Fruit fly (Drosophila melanogaster): Measurements from ENCODE around the gene CG17350.

Gene CG17350

DNA sequence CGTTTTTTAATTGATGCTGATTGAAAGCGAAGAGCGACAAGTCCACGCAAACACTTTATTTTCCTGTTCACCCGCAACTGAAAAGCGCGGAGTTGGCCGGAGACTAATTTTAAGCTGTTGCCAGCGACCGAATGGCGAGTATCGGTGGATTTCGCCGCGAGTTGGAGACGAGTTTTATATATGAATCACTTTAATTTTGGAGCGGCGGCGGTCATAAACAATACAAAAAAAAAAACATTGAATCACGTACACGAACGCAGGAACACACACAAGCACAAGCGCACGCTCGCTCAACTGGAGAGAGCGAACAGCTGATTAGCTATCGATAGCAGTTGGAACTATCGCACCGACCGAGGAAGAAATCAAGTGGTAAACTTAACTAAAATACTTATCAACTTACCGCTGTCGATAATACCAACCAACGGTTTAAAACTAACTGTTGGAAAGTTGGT lies 45.6 kb downstream of the CG17350 start, which contains the start of gene Pax (continued):
- TF ChIP-seq CG1603 (tag; optimal IDR thresholded peaks at IDR 0.05) (peak; percentile 67), ash1 (GFP tag; optimal IDR thresholded peaks at IDR 0.05) (no peak), psq (GFP tag; optimal IDR thresholded peaks at IDR 0.05) (no peak), pita (GFP tag; optimal IDR thresholded peaks at IDR 0.05) (peak; percentile 29), ase (GFP tag; IDR thresholded peaks at IDR 0.05) (no peak), dmrt11E (tag; optimal IDR thresholded peaks at IDR 0.05) (no peak), ranshi (GFP tag; IDR thresholded peaks at IDR 0.05) (no peak; the same call in 1 of the 2 replicates), disco-r (GFP tag; optimal IDR thresholded peaks at IDR 0.05) (no peak), sc (optimal IDR thresholded peaks at IDR 0.05) (no peak), sc (GFP tag; optimal IDR thresholded peaks at IDR 0.05) (no peak), CG15696 (tag; optimal IDR thresholded peaks at IDR 0.05) (no peak), CG15011 (GFP tag; optimal IDR thresholded peaks at IDR 0.05) (no peak), NFAT (GFP tag; IDR thresholded peaks at IDR 0.05) (no peak), Hey (tag; optimal IDR thresholded peaks at IDR 0.05) (no peak), CG11504 (tag; optimal IDR thresholded peaks at IDR 0.05) (no peak), esg (GFP tag; conservative IDR thresholded peaks at IDR 0.05) (no peak), bcd (GFP tag; optimal IDR thresholded peaks at IDR 0.05) (no peak), BEAF-32 (GFP tag; optimal IDR thresholded peaks at IDR 0.05) (peak; percentile 93), bab2 (GFP tag; optimal IDR thresholded peaks at IDR 0.05) (no peak), pb (GFP tag; optimal IDR thresholded peaks at IDR 0.05) (no peak), lilli (GFP tag; optimal IDR thresholded peaks at IDR 0.05) (no peak), TFAM (GFP tag; optimal IDR thresholded peaks at IDR 0.05) (no peak), nmo (GFP tag; optimal IDR thresholded peaks at IDR 0.05) (peak; percentile 7), CG10654 (GFP tag; optimal IDR thresholded peaks at IDR 0.05) (no peak), phol (tag; optimal IDR thresholded peaks at IDR 0.05) (no peak), Hmr (GFP tag; optimal IDR thresholded peaks at IDR 0.05) (peak; percentile 11), NC2β (GFP tag; optimal IDR thresholded peaks at IDR 0.05) (no peak), CG17385 (GFP tag; optimal IDR thresholded peaks at IDR 0.05) (no peak), Scr (GFP tag; IDR thresholded peaks at IDR 0.05; ENCODE audit: partially characterized antibody) (peak; percentile 97), usp (GFP tag; optimal IDR thresholded peaks at IDR 0.05) (no peak), vvl (GFP tag; IDR thresholded peaks at IDR 0.05) (peak; percentile 15; the same call in 1 of the 2 replicates), CG43689 (GFP tag; IDR thresholded peaks at IDR 0.05) (no peak), br (optimal IDR thresholded peaks at IDR 0.05) (no peak), Gug (GFP tag; IDR thresholded peaks at IDR 0.05) (no peak), mam (GFP tag; optimal IDR thresholded peaks at IDR 0.05) (no peak), Dll (GFP tag; IDR thresholded peaks at IDR 0.05; ENCODE audit: partially characterized antibody) (peak; percentile 99), CG12104 (GFP tag; optimal IDR thresholded peaks at IDR 0.05) (no peak), Atf6 (GFP tag; IDR thresholded peaks at IDR 0.05) (no peak), CG18619 (GFP tag; optimal IDR thresholded peaks at IDR 0.05) (no peak), CG4404 (GFP tag; IDR thresholded peaks at IDR 0.05) (no peak), slp2 (GFP tag; optimal IDR thresholded peaks at IDR 0.05) (no peak), CG6654 (GFP tag; optimal IDR thresholded peaks at IDR 0.05) (no peak), Usf (GFP tag; optimal IDR thresholded peaks at IDR 0.05) (no peak), fd102C (GFP tag; optimal IDR thresholded peaks at IDR 0.05) (no peak), ro (GFP tag; IDR thresholded peaks at IDR 0.05) (no peak), Eip74EF (GFP tag; optimal IDR thresholded peaks at IDR 0.05) (no peak), ac (GFP tag; optimal IDR thresholded peaks at IDR 0.05) (no peak), CG4282 (GFP tag; optimal IDR thresholded peaks at IDR 0.05) (no peak), fd64A (GFP tag; optimal IDR thresholded peaks at IDR 0.05) (no peak), H15 (GFP tag; IDR thresholded peaks at IDR 0.05) (no peak), ewg (GFP tag; optimal IDR thresholded peaks at IDR 0.05) (peak; percentile 83), CG7987 (GFP tag; optimal IDR thresholded peaks at IDR 0.05) (no peak)
